Worm (Caenorhabditis elegans) whole organism, dauer: ENCODE data around the gene plk-1.

Experiments used
- unc-62 ChIP-seq: sonication (generic microtip); optimal IDR thresholded peaks from 2 replicates; lab custom pipeline; 2017; ENCODE audit warnings: missing biosample characterization, missing genetic modification reagents, missing genetic modification characterization

Gene plk-1

ce11 chrIII:8136517-8137099, 35.5 kb downstream of the plk-1 start:
- no peak for TF ChIP-seq unc-62

DNA sequence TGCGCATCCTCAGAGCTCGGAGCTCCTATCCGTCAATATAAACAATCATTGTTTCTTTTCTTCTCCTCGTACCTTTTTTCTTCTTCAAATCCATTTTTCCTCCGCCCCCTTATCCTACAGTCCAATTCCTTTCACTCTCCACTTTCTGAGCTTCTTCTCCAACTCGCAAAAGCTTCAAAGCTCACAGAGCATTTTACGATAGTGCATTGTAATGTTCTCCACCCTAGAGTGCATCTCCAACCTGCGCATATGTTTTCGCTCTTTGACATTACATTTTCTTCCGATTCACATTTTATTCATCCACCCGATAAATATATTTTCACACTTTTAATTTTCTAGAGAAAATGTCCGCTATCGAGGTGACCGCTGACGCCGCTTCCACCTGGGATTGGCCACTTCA, 36.6 kb downstream of the plk-1 start, which contains the start of gene hsp-12.2:
Gene hsp-12.2, plus strand, starts transcription at position 301 of the 400 bp plus-strand sequence.
- TF ChIP-seq unc-62: no peak

- TF ChIP-seq unc-62: no peak
These were observed 41.1 kb downstream of the plk-1 start for ce11 chrIII:8142217-8142616.

- no peak for TF ChIP-seq unc-62
These were observed 43.5 kb downstream of the plk-1 start, which contains the start of the genes C14B9.8 and mrpl-18 for ce11 chrIII:8144574-8145065. Gene C14B9.8 (minus strand): TSS chrIII:8144629. Gene mrpl-18 (plus strand): TSS chrIII:8145015.

DNA sequence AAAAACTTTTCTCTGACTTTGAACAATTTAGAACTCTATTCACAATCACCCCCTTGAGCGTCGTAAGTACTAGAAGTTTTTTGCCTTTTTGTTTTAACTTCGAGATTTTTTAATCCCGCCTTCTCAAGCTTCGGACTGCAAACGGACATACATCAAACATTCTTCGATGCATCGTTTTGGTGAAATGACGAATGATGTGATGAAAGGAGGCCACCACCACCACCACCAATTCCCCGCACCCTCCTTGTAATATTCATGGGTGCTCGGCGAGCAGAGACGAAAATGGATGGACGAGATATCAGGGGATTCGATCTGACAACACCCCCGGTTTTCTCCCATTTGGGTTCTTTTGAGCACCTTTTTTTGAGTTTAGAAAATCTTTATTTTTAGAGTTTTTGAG, 44.8 kb downstream of the plk-1 start:
- TF ChIP-seq unc-62: no peak

ce11 chrIII:8148751-8149150, 47.6 kb downstream of the plk-1 start, which contains the start of gene D2007.2:
Gene D2007.2 (plus strand): TSS chrIII:8148963.
- TF ChIP-seq unc-62: no peak
